Fruit fly (Drosophila melanogaster) whole organism, adult: ENCODE data around the gene chp.

Experiments used
- CG11617 ChIP-seq: fragments of 200-800 bp; sonication (Bioruptor generic); optimal IDR thresholded peaks from 2 replicates; lab custom pipeline; 2017; ENCODE audit warnings: mild to moderate bottlenecking, missing biosample characterization, missing genetic modification reagents, missing genetic modification characterization
- CG12768 ChIP-seq: fragments of 200-800 bp; sonication (Bioruptor generic); optimal IDR thresholded peaks from 2 replicates; lab custom pipeline; 2017; ENCODE audit warnings: missing biosample characterization, missing genetic modification characterization, mild to moderate bottlenecking, moderate library complexity, missing genetic modification reagents
- CG14711 ChIP-seq: fragments of 200-800 bp; sonication (Bioruptor generic); optimal IDR thresholded peaks from 2 replicates; lab custom pipeline; 2018; ENCODE audit warnings: missing biosample characterization, mild to moderate bottlenecking, missing genetic modification characterization, moderate library complexity
- CG1620 ChIP-seq: fragments of 200-800 bp; sonication (Bioruptor generic); optimal IDR thresholded peaks from 2 replicates; lab custom pipeline; 2016; ENCODE audit warnings: missing biosample characterization, missing genetic modification characterization
- CG33017 ChIP-seq: fragments of 200-800 bp; sonication (Bioruptor generic); optimal IDR thresholded peaks from 2 replicates; lab custom pipeline; 2018; ENCODE audit warnings: missing biosample characterization, mild to moderate bottlenecking, missing genetic modification characterization, moderate library complexity
- CG5204 ChIP-seq: fragments of 200-800 bp; sonication (Bioruptor generic); optimal IDR thresholded peaks from 2 replicates; lab custom pipeline; 2016; ENCODE audit warnings: missing biosample characterization, missing genetic modification characterization
- CG7045 ChIP-seq: fragments of 200-800 bp; sonication (Bioruptor generic); optimal IDR thresholded peaks from 2 replicates; lab custom pipeline; 2017; ENCODE audit warnings: missing biosample characterization, mild to moderate bottlenecking, missing genetic modification characterization
- CG7101 ChIP-seq: fragments of 200-800 bp; sonication (Bioruptor generic); optimal IDR thresholded peaks from 2 replicates; lab custom pipeline; 2018; ENCODE audit warnings: missing biosample characterization, mild to moderate bottlenecking, missing genetic modification characterization, moderate library complexity
- Clk ChIP-seq: fragments of 200-800 bp; sonication (Bioruptor generic); optimal IDR thresholded peaks from 2 replicates; lab custom pipeline; 2017; ENCODE audit warnings: missing biosample characterization, missing genetic modification characterization
- Crg-1 ChIP-seq: fragments of 200-800 bp; sonication (Bioruptor generic); optimal IDR thresholded peaks from 2 replicates; lab custom pipeline; 2016; ENCODE audit warnings: missing biosample characterization, missing genetic modification characterization
- Hr96 ChIP-seq: fragments of 200-800 bp; sonication (Bioruptor generic); optimal IDR thresholded peaks from 2 replicates; lab custom pipeline; 2016; ENCODE audit warnings: missing biosample characterization, missing genetic modification characterization
- Mnt ChIP-seq: fragments of 200-800 bp; sonication (Bioruptor generic); optimal IDR thresholded peaks from 2 replicates; lab custom pipeline; 2016; ENCODE audit warnings: missing biosample characterization, mild to moderate bottlenecking, missing genetic modification characterization
- bab1 ChIP-seq: fragments of 200-800 bp; sonication (Bioruptor generic); optimal IDR thresholded peaks from 3 replicates; lab custom pipeline; 2019; ENCODE audit warnings: missing biosample characterization, mild to moderate bottlenecking, missing genetic modification characterization, moderate library complexity
- cic ChIP-seq: fragments of 200-800 bp; sonication (Bioruptor generic); optimal IDR thresholded peaks from 2 replicates; lab custom pipeline; 2017; ENCODE audit warnings: missing biosample characterization, mild to moderate bottlenecking, missing genetic modification characterization, moderate library complexity
- cnc ChIP-seq, 2 experiments: fragments of >200 bp; optimal IDR thresholded peaks; 2 replicates each; lab custom pipeline; 2017
- kay ChIP-seq: fragments of 200-800 bp; sonication (Bioruptor generic); peaks from one replicate; lab custom pipeline; 2016; ENCODE audit warnings: missing biosample characterization, missing genetic modification characterization, borderline replicate concordance
- ovo ChIP-seq: fragments of 200-800 bp; sonication (Bioruptor generic); optimal IDR thresholded peaks from 2 replicates; lab custom pipeline; 2016; ENCODE audit warnings: missing biosample characterization, missing genetic modification characterization
- pad ChIP-seq: fragments of 200-800 bp; sonication (Bioruptor generic); optimal IDR thresholded peaks from 3 replicates; lab custom pipeline; 2017; ENCODE audit warnings: missing biosample characterization, missing genetic modification characterization, mild to moderate bottlenecking, moderate library complexity, missing genetic modification reagents
- tj ChIP-seq: fragments of 200-800 bp; sonication (Bioruptor generic); optimal IDR thresholded peaks from 3 replicates; lab custom pipeline; 2017; ENCODE audit warnings: missing biosample characterization, mild to moderate bottlenecking, missing genetic modification characterization, moderate library complexity
- toe ChIP-seq: fragments of 200-800 bp; sonication (Bioruptor generic); optimal IDR thresholded peaks from 2 replicates; lab custom pipeline; 2016; ENCODE audit warnings: missing biosample characterization, missing genetic modification characterization

chp gene

dm6 chr3R:31221337-31222047 lies 11.0 kb upstream of the chp start:
- TF ChIP-seq Hr96 (GFP tag; lab: Kevin White, UChicago) (no peak), Mnt (GFP tag; lab: Kevin White, UChicago) (peak; percentile 18), cic (peak; percentile 99), CG11617 (GFP tag; lab: Kevin White, UChicago) (peak; percentile 60), bab1 (GFP tag; lab: Kevin White, UChicago) (no peak), pad (GFP tag; lab: Kevin White, UChicago) (peak; percentile 28), Crg-1 (peak; percentile 15), CG5204 (GFP tag; lab: Kevin White, UChicago) (no peak), CG14711 (tag; lab: Kevin White, UChicago) (peak; percentile 17), CG33017 (tag; lab: Kevin White, UChicago) (peak; percentile 31), ovo (GFP tag; lab: Kevin White, UChicago) (peak; percentile 7), CG1620 (GFP tag; lab: Kevin White, UChicago) (no peak), CG7101 (tag; lab: Kevin White, UChicago) (no peak), tj (GFP tag; lab: Kevin White, UChicago) (peak; percentile 59), Clk (GFP tag; lab: Kevin White, UChicago) (no peak), kay (GFP tag; lab: Kevin White, UChicago) (no peak), CG12768 (GFP tag; lab: Kevin White, UChicago) (peak; percentile 18), toe (GFP tag; lab: Kevin White, UChicago) (no peak), cnc (optimal IDR thresholded peaks at IDR 0.05; lab: Kevin White, UChicago) (no peak), CG7045 (GFP tag; lab: Kevin White, UChicago) (no peak)

- TF ChIP-seq CG14711 (tag; lab: Kevin White, UChicago) (no peak), tj (GFP tag; lab: Kevin White, UChicago) (no peak), bab1 (GFP tag; lab: Kevin White, UChicago) (peak; percentile 3), Mnt (GFP tag; lab: Kevin White, UChicago) (peak; percentile 15), CG7101 (tag; lab: Kevin White, UChicago) (no peak), Hr96 (GFP tag; lab: Kevin White, UChicago) (peak; percentile 27), CG33017 (tag; lab: Kevin White, UChicago) (no peak), cnc (optimal IDR thresholded peaks at IDR 0.05; lab: Kevin White, UChicago) (no peak), CG1620 (GFP tag; lab: Kevin White, UChicago) (peak; percentile 19), CG11617 (GFP tag; lab: Kevin White, UChicago) (no peak), CG12768 (GFP tag; lab: Kevin White, UChicago) (no peak), CG7045 (GFP tag; lab: Kevin White, UChicago) (no peak)
Measured at dm6 chr3R:31220456-31221336, 10.2 kb upstream of the chp start, which contains the start of gene CG12054. Gene CG12054, plus strand, starts transcription at chr3R:31220702.

dm6 chr3R:31218997-31219992 lies 8.8 kb upstream of the chp start, which contains the start of gene ATPsynC:
Gene ATPsynC, minus strand, starts transcription at chr3R:31219630.
- peak; percentile 41 for TF ChIP-seq CG7045 (GFP tag; lab: Kevin White, UChicago)
- TF ChIP-seq bab1 (GFP tag; lab: Kevin White, UChicago), result peak; percentile 79
- TF ChIP-seq cnc (optimal IDR thresholded peaks at IDR 0.05; lab: Kevin White, UChicago), result no peak
- TF ChIP-seq toe (GFP tag; lab: Kevin White, UChicago), result no peak
- peak; percentile 40 for TF ChIP-seq CG1620 (GFP tag; lab: Kevin White, UChicago)
- TF ChIP-seq Clk (GFP tag; lab: Kevin White, UChicago), result no peak
- TF ChIP-seq ovo (GFP tag; lab: Kevin White, UChicago), result no peak
- peak; percentile 9 for TF ChIP-seq CG14711 (tag; lab: Kevin White, UChicago)
- TF ChIP-seq CG7101 (tag; lab: Kevin White, UChicago), result peak; percentile 60
- TF ChIP-seq Mnt (GFP tag; lab: Kevin White, UChicago), result peak; percentile 90
- peak; percentile 39 for TF ChIP-seq CG33017 (tag; lab: Kevin White, UChicago)
- TF ChIP-seq CG5204 (GFP tag; lab: Kevin White, UChicago), result no peak
- TF ChIP-seq pad (GFP tag; lab: Kevin White, UChicago), result peak; percentile 49
- no peak for TF ChIP-seq Hr96 (GFP tag; lab: Kevin White, UChicago)
- peak; percentile 67 for TF ChIP-seq tj (GFP tag; lab: Kevin White, UChicago)
- TF ChIP-seq cic, result peak; percentile 69
- TF ChIP-seq CG12768 (GFP tag; lab: Kevin White, UChicago), result peak; percentile 67
- TF ChIP-seq Crg-1, result peak; percentile 16

dm6 chr3R:31218214-31218876 lies 7.8 kb upstream of the chp start:
- TF ChIP-seq cic, result peak; percentile 37
- no peak for TF ChIP-seq toe (GFP tag; lab: Kevin White, UChicago)
- no peak for TF ChIP-seq CG5204 (GFP tag; lab: Kevin White, UChicago)
- TF ChIP-seq kay (GFP tag; lab: Kevin White, UChicago), result no peak
- peak; percentile 34 for TF ChIP-seq pad (GFP tag; lab: Kevin White, UChicago)
- peak; percentile 0 for TF ChIP-seq CG7101 (tag; lab: Kevin White, UChicago)
- TF ChIP-seq cnc (optimal IDR thresholded peaks at IDR 0.05; lab: Kevin White, UChicago), result no peak
- TF ChIP-seq CG1620 (GFP tag; lab: Kevin White, UChicago), result peak; percentile 7
- peak; percentile 49 for TF ChIP-seq ovo (GFP tag; lab: Kevin White, UChicago)
- TF ChIP-seq CG33017 (tag; lab: Kevin White, UChicago), result peak; percentile 37
- TF ChIP-seq Crg-1, result peak; percentile 21
- TF ChIP-seq Clk (GFP tag; lab: Kevin White, UChicago), result peak; percentile 15
- TF ChIP-seq Mnt (GFP tag; lab: Kevin White, UChicago), result peak; percentile 71
- TF ChIP-seq CG7045 (GFP tag; lab: Kevin White, UChicago), result no peak
- TF ChIP-seq CG14711 (tag; lab: Kevin White, UChicago), result no peak
- peak; percentile 56 for TF ChIP-seq CG12768 (GFP tag; lab: Kevin White, UChicago)
- TF ChIP-seq tj (GFP tag; lab: Kevin White, UChicago), result peak; percentile 35
- TF ChIP-seq CG11617 (GFP tag; lab: Kevin White, UChicago), result peak; percentile 64
- TF ChIP-seq Hr96 (GFP tag; lab: Kevin White, UChicago), result no peak
- peak; percentile 42 for TF ChIP-seq bab1 (GFP tag; lab: Kevin White, UChicago)
